Fruit fly (Drosophila melanogaster) whole organism, embryonic: ENCODE data around the gene Rad9.

Source experiments
- CG10462 ChIP-seq: fragments of 200-800 bp; sonication (Bioruptor generic); optimal IDR thresholded peaks from 2 replicates; lab custom pipeline; 2016; ENCODE audit warnings: missing biosample characterization, missing genetic modification characterization
- CG10979 ChIP-seq: fragments of 200-800 bp; sonication (Bioruptor generic); optimal IDR thresholded peaks from 2 replicates; lab custom pipeline; 2018; ENCODE audit warnings: missing biosample characterization, mild to moderate bottlenecking, missing genetic modification characterization, moderate library complexity
- CG12236 ChIP-seq: fragments of 200-800 bp; sonication (Bioruptor generic); optimal IDR thresholded peaks from 2 replicates; lab custom pipeline; 2016; ENCODE audit warnings: missing biosample characterization, missing genetic modification characterization
- CG13424 ChIP-seq: fragments of 200-800 bp; sonication (Bioruptor generic); optimal IDR thresholded peaks from 2 replicates; lab custom pipeline; 2019; ENCODE audit warnings: missing biosample characterization, mild to moderate bottlenecking, missing genetic modification characterization, moderate library complexity
- CG16813 ChIP-seq: fragments of 200-800 bp; sonication (Bioruptor generic); IDR thresholded peaks from 3 replicates; pipeline ENCODE4 v1.3.6; 2022; ENCODE audit warnings: missing biosample characterization, missing genetic modification characterization; ENCODE audit not compliant: partially characterized antibody
- CG17802 ChIP-seq: fragments of 200-800 bp; sonication (Bioruptor generic); optimal IDR thresholded peaks from 2 replicates; lab custom pipeline; 2018; ENCODE audit warnings: missing biosample characterization, mild to moderate bottlenecking, missing genetic modification characterization, moderate library complexity
- CG17829 ChIP-seq: fragments of 200-800 bp; optimal IDR thresholded peaks from 2 replicates; lab custom pipeline; 2019; ENCODE audit warnings: missing biosample characterization, mild to moderate bottlenecking, missing genetic modification characterization, moderate library complexity
- CG18764 ChIP-seq: fragments of 200-800 bp; sonication (Bioruptor generic); optimal IDR thresholded peaks from 3 replicates; lab custom pipeline; 2016; ENCODE audit warnings: missing biosample characterization, missing genetic modification characterization
- CG2202 ChIP-seq: fragments of 200-800 bp; sonication (Bioruptor generic); optimal IDR thresholded peaks from 2 replicates; lab custom pipeline; 2018; ENCODE audit warnings: missing biosample characterization, mild to moderate bottlenecking, missing genetic modification characterization
- CG2875 ChIP-seq: fragments of 200-800 bp; sonication (Bioruptor generic); optimal IDR thresholded peaks from 2 replicates; lab custom pipeline; 2017; ENCODE audit warnings: missing biosample characterization, mild to moderate bottlenecking, missing genetic modification characterization, missing genetic modification reagents
- CG30431 ChIP-seq: fragments of 200-800 bp; sonication (Bioruptor generic); optimal IDR thresholded peaks from 2 replicates; lab custom pipeline; 2017; ENCODE audit warnings: missing biosample characterization, missing genetic modification characterization
- CG31365 ChIP-seq: fragments of 200-800 bp; sonication (Bioruptor generic); optimal IDR thresholded peaks from 2 replicates; lab custom pipeline; 2018; ENCODE audit warnings: missing biosample characterization, mild to moderate bottlenecking, missing genetic modification characterization
- CG3407 ChIP-seq: fragments of 200-800 bp; sonication (Bioruptor generic); optimal IDR thresholded peaks from 2 replicates; lab custom pipeline; 2018; ENCODE audit warnings: missing biosample characterization, mild to moderate bottlenecking, missing genetic modification characterization
- CG3847 ChIP-seq: fragments of 200-800 bp; sonication (Bioruptor generic); IDR thresholded peaks from 2 replicates; pipeline ENCODE4 v1.3.6; 2022; ENCODE audit warnings: missing biosample characterization, missing genetic modification characterization
- CG43689 ChIP-seq: fragments of 200-800 bp; sonication (Bioruptor generic); IDR thresholded peaks from 2 replicates; pipeline ENCODE4 v1.3.6; 2022; ENCODE audit warnings: missing biosample characterization, missing genetic modification characterization
- CG4617 ChIP-seq: fragments of 200-800 bp; sonication (Bioruptor generic); optimal IDR thresholded peaks from 3 replicates; lab custom pipeline; 2016; ENCODE audit warnings: missing biosample characterization, missing genetic modification characterization, borderline replicate concordance
- CG7745 ChIP-seq: fragments of 200-800 bp; sonication (Bioruptor generic); optimal IDR thresholded peaks from 2 replicates; lab custom pipeline; 2018; ENCODE audit warnings: missing biosample characterization, mild to moderate bottlenecking, missing genetic modification characterization, moderate library complexity
- CG8924 ChIP-seq: fragments of 200-800 bp; optimal IDR thresholded peaks from 3 replicates; lab custom pipeline; 2019; ENCODE audit warnings: missing biosample characterization, mild to moderate bottlenecking, missing genetic modification characterization, moderate library complexity
- CG9727 ChIP-seq: fragments of 200-800 bp; sonication (Bioruptor generic); optimal IDR thresholded peaks from 3 replicates; lab custom pipeline; 2017; ENCODE audit warnings: missing biosample characterization, mild to moderate bottlenecking, missing genetic modification characterization
- CG9932 ChIP-seq: fragments of 200-800 bp; sonication (Bioruptor generic); IDR thresholded peaks from 2 replicates; pipeline ENCODE4 v1.3.6; 2022; ENCODE audit warnings: missing biosample characterization, missing genetic modification characterization
- CoRest ChIP-seq: fragments of 200-800 bp; sonication (Bioruptor generic); optimal IDR thresholded peaks from 3 replicates; lab custom pipeline; 2018; ENCODE audit warnings: missing biosample characterization, mild to moderate bottlenecking, missing genetic modification characterization, moderate library complexity
- Deaf1 ChIP-seq: fragments of 200-800 bp; optimal IDR thresholded peaks from 3 replicates; lab custom pipeline; 2019; ENCODE audit warnings: missing biosample characterization, mild to moderate bottlenecking, missing genetic modification characterization, moderate library complexity
- Eip74EF ChIP-seq, 2 experiments: fragments of 200-800 bp in 1 of 2; fragments of >200 bp in 1 of 2; sonication (Bioruptor generic) in 1 of 2; optimal IDR thresholded peaks; 2 replicates each; lab custom pipeline; 2017 to 2019; ENCODE audit warnings: missing biosample characterization in 2 of 2, missing genetic modification characterization in 2 of 2, mild to moderate bottlenecking in 1 of 2, moderate library complexity in 1 of 2
- Gsc ChIP-seq: fragments of 200-800 bp; sonication (Bioruptor generic); IDR thresholded peaks from 2 replicates; pipeline ENCODE4 v1.3.6; 2022; ENCODE audit warnings: missing biosample characterization, missing genetic modification characterization
- HHEX ChIP-seq: fragments of 200-800 bp; sonication (Bioruptor generic); optimal IDR thresholded peaks from 3 replicates; lab custom pipeline; 2017; ENCODE audit warnings: missing biosample characterization, mild to moderate bottlenecking, missing genetic modification characterization, missing genetic modification reagents
- Hand ChIP-seq: fragments of 200-800 bp; sonication (Bioruptor generic); optimal IDR thresholded peaks from 2 replicates; lab custom pipeline; 2017; ENCODE audit warnings: mild to moderate bottlenecking, missing biosample characterization, missing genetic modification reagents, missing genetic modification characterization
- Lhr ChIP-seq: fragments of 200-800 bp; sonication (Bioruptor generic); optimal IDR thresholded peaks from 3 replicates; lab custom pipeline; 2017; ENCODE audit warnings: mild to moderate bottlenecking, missing biosample characterization, missing genetic modification reagents, missing genetic modification characterization
- Mad ChIP-seq: fragments of 200-800 bp; sonication (Bioruptor generic); optimal IDR thresholded peaks from 2 replicates; lab custom pipeline; 2016; ENCODE audit warnings: missing biosample characterization, missing genetic modification characterization
- NFAT ChIP-seq: fragments of 200-800 bp; sonication (Bioruptor generic); IDR thresholded peaks from 2 replicates; pipeline ENCODE4 v1.3.6; 2022; ENCODE audit warnings: missing biosample characterization, missing genetic modification characterization
- Sry-δ ChIP-seq: fragments of 200-800 bp; sonication (Bioruptor generic); optimal IDR thresholded peaks from 2 replicates; lab custom pipeline; 2016; ENCODE audit warnings: missing biosample characterization, missing genetic modification characterization
- ac ChIP-seq: fragments of 200-800 bp; sonication (Bioruptor generic); optimal IDR thresholded peaks from 3 replicates; lab custom pipeline; 2017; ENCODE audit warnings: missing biosample characterization, mild to moderate bottlenecking, missing genetic modification characterization
- cad ChIP-seq: fragments of >200 bp; optimal IDR thresholded peaks from 2 replicates; lab custom pipeline; 2017; ENCODE audit warnings: missing biosample characterization, missing genetic modification characterization
- chinmo ChIP-seq: fragments of 200-800 bp; sonication (Bioruptor generic); IDR thresholded peaks from 4 replicates; pipeline ENCODE4 v1.3.6; 2022; ENCODE audit warnings: missing biosample characterization, missing genetic modification characterization; ENCODE audit not compliant: partially characterized antibody
- crp ChIP-seq, 2 experiments: fragments of 200-800 bp; sonication (Bioruptor generic); optimal IDR thresholded peaks; 2 replicates in 1 of 2; 3 replicates in 1 of 2; lab custom pipeline; 2017; ENCODE audit warnings: missing biosample characterization in 2 of 2, missing genetic modification characterization in 2 of 2, mild to moderate bottlenecking in 1 of 2, moderate library complexity in 1 of 2
- cwo ChIP-seq: fragments of 200-800 bp; sonication (Bioruptor generic); optimal IDR thresholded peaks from 3 replicates; lab custom pipeline; 2017; ENCODE audit warnings: missing biosample characterization, missing genetic modification characterization, mild to moderate bottlenecking, moderate library complexity, missing genetic modification reagents
- dysf ChIP-seq: fragments of 200-800 bp; sonication (Bioruptor generic); IDR thresholded peaks from 3 replicates; pipeline ENCODE4 v1.3.6; 2022; ENCODE audit warnings: missing biosample characterization, missing genetic modification characterization
- ems ChIP-seq: fragments of 200-800 bp; sonication (Bioruptor generic); optimal IDR thresholded peaks from 3 replicates; lab custom pipeline; 2016; ENCODE audit warnings: missing biosample characterization, missing genetic modification characterization
- exex ChIP-seq: fragments of 200-800 bp; sonication (Bioruptor generic); optimal IDR thresholded peaks from 4 replicates; lab custom pipeline; 2018; ENCODE audit warnings: missing biosample characterization, mild to moderate bottlenecking, missing genetic modification characterization, moderate library complexity
- grau ChIP-seq: fragments of 200-800 bp; optimal IDR thresholded peaks from 3 replicates; lab custom pipeline; 2019; ENCODE audit warnings: missing biosample characterization, mild to moderate bottlenecking, missing genetic modification characterization, moderate library complexity
- nerfin-1 ChIP-seq: fragments of 200-800 bp; sonication (Bioruptor generic); optimal IDR thresholded peaks from 3 replicates; lab custom pipeline; 2019; ENCODE audit warnings: missing biosample characterization, mild to moderate bottlenecking, missing genetic modification characterization, moderate library complexity
- nerfin-2 ChIP-seq: fragments of 200-800 bp; sonication (Bioruptor generic); IDR thresholded peaks from 2 replicates; pipeline ENCODE4 v1.3.6; 2022; ENCODE audit warnings: missing biosample characterization, missing genetic modification characterization; ENCODE audit not compliant: partially characterized antibody
- org-1 ChIP-seq: fragments of 200-800 bp; sonication (Bioruptor generic); optimal IDR thresholded peaks from 2 replicates; lab custom pipeline; 2017; ENCODE audit warnings: missing biosample characterization, missing genetic modification characterization
- otp ChIP-seq: fragments of 200-800 bp; sonication (Bioruptor generic); IDR thresholded peaks from 3 replicates; pipeline ENCODE4, ENCODE4 v1.3.6; 2022; ENCODE audit warnings: missing biosample characterization, missing genetic modification characterization
- phol ChIP-seq: fragments of 200-800 bp; sonication (Bioruptor generic); optimal IDR thresholded peaks from 3 replicates; lab custom pipeline; 2018; ENCODE audit warnings: missing biosample characterization, mild to moderate bottlenecking, missing genetic modification characterization, moderate library complexity
- pum ChIP-seq: fragments of 200-800 bp; sonication (Bioruptor generic); optimal IDR thresholded peaks from 2 replicates; lab custom pipeline; 2016; ENCODE audit warnings: missing biosample characterization, missing genetic modification characterization
- row ChIP-seq: fragments of 200-800 bp; sonication (Bioruptor generic); IDR thresholded peaks from 3 replicates; pipeline ENCODE4 v1.3.6; 2022; ENCODE audit warnings: missing biosample characterization, missing genetic modification characterization
- salm ChIP-seq: fragments of 200-800 bp; sonication (Bioruptor generic); optimal IDR thresholded peaks from 2 replicates; lab custom pipeline; 2018; ENCODE audit warnings: missing biosample characterization, mild to moderate bottlenecking, missing genetic modification characterization
- slp2 ChIP-seq: fragments of 200-800 bp; sonication (Bioruptor generic); optimal IDR thresholded peaks from 2 replicates; lab custom pipeline; 2016; ENCODE audit warnings: missing biosample characterization, missing genetic modification characterization
- tll ChIP-seq, 2 experiments: fragments of 200-800 bp in 1 of 2; fragments of >200 bp in 1 of 2; sonication (Bioruptor generic) in 1 of 2; optimal IDR thresholded peaks; 2 replicates each; lab custom pipeline; 2017 to 2019; ENCODE audit warnings: missing biosample characterization in 2 of 2, missing genetic modification characterization in 2 of 2, mild to moderate bottlenecking in 1 of 2, moderate library complexity in 1 of 2
- unc-4 ChIP-seq: fragments of 200-800 bp; sonication (Bioruptor generic); IDR thresholded peaks from 2 replicates; pipeline ENCODE4 v1.3.6; 2022; ENCODE audit warnings: missing biosample characterization, missing genetic modification characterization; ENCODE audit not compliant: partially characterized antibody

Gene Rad9

DNA sequence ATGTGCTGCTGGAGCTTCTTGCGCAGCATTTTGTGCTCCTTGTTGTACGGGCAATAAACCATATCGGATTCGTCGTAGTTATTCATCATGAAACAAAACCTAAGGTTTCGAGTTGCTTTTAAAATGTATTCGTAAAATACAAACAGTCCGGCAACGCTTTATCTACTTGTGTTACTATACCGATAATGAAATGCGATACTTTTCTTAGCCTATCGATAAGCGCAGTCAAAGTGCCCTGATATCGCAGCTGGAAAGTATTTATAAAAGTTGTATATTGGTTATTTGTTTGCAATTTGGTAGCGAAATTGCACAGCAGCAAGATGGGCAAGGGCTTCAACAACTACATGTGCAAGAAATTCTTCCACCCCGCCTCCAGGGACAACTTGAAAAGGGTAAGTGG is 29.1 kb upstream of the Rad9 start, which contains the start of the genes arx and CG6843 (continued):
- no peak for TF ChIP-seq CG3407 (GFP tag; lab: Kevin White, UChicago)
- TF ChIP-seq exex, result no peak
- peak; percentile 3 for TF ChIP-seq grau
- TF ChIP-seq CG17829 (tag; lab: Kevin White, UChicago), result peak; percentile 23
- no peak for TF ChIP-seq cad (GFP tag; lab: Kevin White, UChicago)
- peak; percentile 43; the same call in 1 of the 2 replicates for TF ChIP-seq CG9932
- TF ChIP-seq ems (GFP tag; lab: Kevin White, UChicago), result no peak
- no peak for TF ChIP-seq Eip74EF (GFP tag; optimal IDR thresholded peaks at IDR 0.05; lab: Kevin White, UChicago)
- TF ChIP-seq tll (GFP tag; optimal IDR thresholded peaks at IDR 0.05; lab: Kevin White, UChicago), result no peak
- no peak for TF ChIP-seq slp2 (GFP tag; lab: Kevin White, UChicago)
- TF ChIP-seq org-1 (GFP tag; lab: Kevin White, UChicago), result no peak
- TF ChIP-seq CG31365 (tag; lab: Kevin White, UChicago), result no peak
- no peak for TF ChIP-seq Hand (GFP tag; lab: Kevin White, UChicago)
- TF ChIP-seq CG10979 (tag; lab: Kevin White, UChicago), result peak; percentile 9
- peak; percentile 91 for TF ChIP-seq CG16813 (GFP tag; lab: Robert Waterston, UW)
- TF ChIP-seq CG3847 (GFP tag; lab: Robert Waterston, UW), result peak; percentile 52; the same call in 1 of the 2 replicates
- no peak for TF ChIP-seq CG7745 (tag; lab: Kevin White, UChicago)
- TF ChIP-seq CG10462 (GFP tag; lab: Kevin White, UChicago), result no peak
- no peak for TF ChIP-seq Mad (GFP tag; lab: Kevin White, UChicago)
- TF ChIP-seq CG17802 (tag; lab: Kevin White, UChicago), result no peak
- TF ChIP-seq CG12236 (GFP tag; lab: Kevin White, UChicago), result no peak
- TF ChIP-seq Deaf1 (tag; lab: Kevin White, UChicago), result no peak
- TF ChIP-seq salm (tag; lab: Kevin White, UChicago), result no peak
- no peak for TF ChIP-seq NFAT (GFP tag; lab: Robert Waterston, UW)
- no peak for TF ChIP-seq CG9727 (GFP tag; lab: Kevin White, UChicago)
- no peak for TF ChIP-seq ac
- TF ChIP-seq nerfin-2 (GFP tag; lab: Robert Waterston, UW), result peak; percentile 88
- TF ChIP-seq crp (GFP tag; optimal IDR thresholded peaks at IDR 0.05; lab: Kevin White, UChicago), result peak in 1 of 2 experiments; percentile 35
- no peak for TF ChIP-seq CG8924 (tag; lab: Kevin White, UChicago)
- no peak for TF ChIP-seq CG30431 (GFP tag; lab: Kevin White, UChicago)
- TF ChIP-seq phol (tag; lab: Kevin White, UChicago), result peak; percentile 41
- TF ChIP-seq CG2202, result no peak
- TF ChIP-seq Gsc, result no peak
- no peak for TF ChIP-seq HHEX (GFP tag; lab: Kevin White, UChicago)
- TF ChIP-seq CG4617 (GFP tag; lab: Kevin White, UChicago), result peak; percentile 90
- TF ChIP-seq CG18764, result no peak
- no peak for TF ChIP-seq Lhr (GFP tag; lab: Kevin White, UChicago)
- TF ChIP-seq CoRest (tag; lab: Kevin White, UChicago), result peak; percentile 14
- no peak for TF ChIP-seq CG2875 (GFP tag; lab: Kevin White, UChicago)
- TF ChIP-seq dysf, result no peak
- no peak for TF ChIP-seq otp (GFP tag; lab: Robert Waterston, UW)
- peak; percentile 94 for TF ChIP-seq unc-4
- TF ChIP-seq nerfin-1 (tag; lab: Kevin White, UChicago), result no peak
- peak; percentile 83 for TF ChIP-seq Sry-δ (GFP tag; lab: Kevin White, UChicago)
- TF ChIP-seq row (GFP tag; lab: Robert Waterston, UW), result peak; percentile 17; the same call in 1 of the 3 replicates
- TF ChIP-seq chinmo, result peak; percentile 96
- TF ChIP-seq CG43689 (GFP tag; lab: Robert Waterston, UW), result no peak
- no peak for TF ChIP-seq pum (GFP tag; lab: Kevin White, UChicago)
- no peak for TF ChIP-seq cwo (GFP tag; lab: Kevin White, UChicago)
- no peak for TF ChIP-seq CG13424 (tag; lab: Kevin White, UChicago)
